Worm (Caenorhabditis elegans): ENCODE results near the gene C50H2.4.
A peak's percentile ranks its signal among the peaks of the same experiment; 100 is the strongest.

C50H2.4 gene

DNA sequence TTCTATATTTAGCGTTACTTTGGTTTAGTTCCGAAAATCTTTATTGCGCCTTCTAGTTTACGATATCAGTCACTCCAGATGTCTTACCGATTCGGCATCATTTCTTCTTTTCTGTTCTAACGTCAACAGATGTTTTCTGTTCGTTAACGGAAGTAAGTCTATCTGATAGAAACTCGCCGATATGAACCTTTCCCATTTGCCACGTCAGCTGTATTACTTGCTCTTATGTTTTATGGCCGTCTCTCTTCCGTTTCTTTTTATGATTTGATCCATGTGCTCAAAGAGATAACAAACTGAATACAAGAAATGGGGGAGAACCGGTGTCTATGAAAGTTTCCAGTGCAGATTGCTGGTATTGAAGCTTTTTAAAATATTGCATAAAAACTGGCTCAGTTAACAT lies 37.4 kb upstream of the C50H2.4 start, which contains the start of gene srab-26:
srab-26 (minus strand) TSS at position 101 of the 400 bp plus-strand sequence.
- TF ChIP-seq somi-1 (GFP tag; optimal IDR thresholded peaks at IDR 0.05): no peak
- no peak for TF ChIP-seq gei-17 (GFP tag; optimal IDR thresholded peaks at IDR 0.05)
- TF ChIP-seq zim-3 (tag; optimal IDR thresholded peaks at IDR 0.05): no peak
- TF ChIP-seq madf-10 (tag; optimal IDR thresholded peaks at IDR 0.05): no peak
- TF ChIP-seq ztf-18 (tag; optimal IDR thresholded peaks at IDR 0.05): no peak
- TF ChIP-seq fkh-3 (tag; optimal IDR thresholded peaks at IDR 0.05): no peak
- TF ChIP-seq C06A6.2 (GFP tag; conservative IDR thresholded peaks at IDR 0.05): no peak
- TF ChIP-seq F33H1.4 (GFP tag; IDR thresholded peaks at IDR 0.05): no peak
- no peak for TF ChIP-seq ztf-25 (GFP tag; IDR thresholded peaks at IDR 0.05)
- no peak for TF ChIP-seq pha-4 (tag; optimal IDR thresholded peaks at IDR 0.05)
- TF ChIP-seq lin-35 (GFP tag; optimal IDR thresholded peaks at IDR 0.05): no peak
- no peak for TF ChIP-seq attf-5 (GFP tag; optimal IDR thresholded peaks at IDR 0.05)
- TF ChIP-seq F52B5.7 (tag; optimal IDR thresholded peaks at IDR 0.05): no peak
- no peak for TF ChIP-seq bed-1 (GFP tag; IDR thresholded peaks at IDR 0.05)
- TF ChIP-seq ztf-28 (GFP tag; IDR thresholded peaks at IDR 0.05): no peak
- no peak for TF ChIP-seq hlh-12 (tag; optimal IDR thresholded peaks at IDR 0.05)
- TF ChIP-seq ceh-79 (tag; optimal IDR thresholded peaks at IDR 0.05): no peak
- TF ChIP-seq chd-7 (tag; optimal IDR thresholded peaks at IDR 0.05): no peak

DNA sequence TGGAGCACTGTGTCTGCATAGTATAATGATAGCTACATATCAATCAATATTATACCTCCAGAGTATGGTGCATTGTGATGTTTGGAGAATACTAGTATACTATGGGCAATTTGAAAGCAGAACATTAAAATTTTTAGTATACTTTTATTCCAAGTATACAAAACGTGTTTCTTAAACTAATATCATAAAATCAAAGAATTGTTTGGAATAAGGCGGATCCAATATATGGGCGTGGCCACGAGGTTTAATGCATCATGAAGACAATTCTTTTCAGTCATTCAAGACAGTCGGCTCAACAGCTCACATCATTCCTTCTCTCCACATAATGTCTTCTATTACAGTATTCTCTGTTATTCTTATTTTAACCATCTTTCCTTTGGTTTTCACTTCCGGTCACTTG lies 36.9 kb upstream of the C50H2.4 start, which contains the start of gene sdz-31:
sdz-31 (plus strand) TSS at position 301 of the 400 bp plus-strand sequence.
- TF ChIP-seq chd-7 (tag; optimal IDR thresholded peaks at IDR 0.05) (no peak), madf-3 (GFP tag; IDR thresholded peaks at IDR 0.05) (no peak), lag-1 (GFP tag; IDR thresholded peaks at IDR 0.05) (no peak), lin-40 (tag; optimal IDR thresholded peaks at IDR 0.05) (no peak), B0035.1 (tag; optimal IDR thresholded peaks at IDR 0.05) (no peak), egrh-3 (GFP tag; IDR thresholded peaks at IDR 0.05) (no peak), lsy-27 (tag; optimal IDR thresholded peaks at IDR 0.05; ENCODE audit: borderline replicate concordance, insufficient read depth) (no peak), lir-1 (GFP tag; conservative IDR thresholded peaks at IDR 0.05) (no peak)

DNA sequence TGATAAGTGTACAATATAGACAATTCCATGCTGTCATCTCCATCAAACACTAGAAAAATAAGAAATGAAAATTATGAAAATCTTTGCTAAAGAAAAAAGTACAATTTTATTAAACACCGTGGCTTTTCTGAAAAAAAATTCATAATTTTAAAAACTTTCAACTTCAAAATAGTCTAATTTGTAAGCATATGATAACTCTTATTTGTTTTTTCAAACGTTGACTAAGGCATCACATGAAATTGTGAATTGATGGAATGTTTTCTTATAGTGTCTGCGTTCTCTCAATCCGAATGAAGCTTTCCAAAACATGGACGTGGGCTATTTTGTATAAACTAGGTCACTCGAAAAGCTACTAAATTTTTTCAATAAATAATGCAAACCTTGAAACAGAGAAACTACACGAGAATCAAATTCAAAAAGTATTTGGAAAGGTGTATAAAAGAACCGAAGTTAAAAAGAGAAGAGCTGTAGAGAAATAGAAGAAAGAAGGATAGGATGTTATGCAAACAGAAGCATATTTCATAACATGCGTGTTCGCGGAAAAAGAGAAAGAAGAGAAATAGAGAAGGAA lies 30.8 kb upstream of the C50H2.4 start, which contains the start of gene clp-9:
clp-9 (minus strand) TSS at position 51 of the 571 bp plus-strand sequence.
- TF ChIP-seq tbp1 (GFP tag; optimal IDR thresholded peaks at IDR 0.05) (no peak), dpl-1 (GFP tag; optimal IDR thresholded peaks at IDR 0.05) (no peak), ekl-4 (GFP tag; IDR thresholded peaks at IDR 0.05) (no peak), snpc-1.1 (tag; optimal IDR thresholded peaks at IDR 0.05; ENCODE audit: insufficient read depth) (no peak), sdz-38 (tag; optimal IDR thresholded peaks at IDR 0.05) (no peak), F49E8.2 (tag; optimal IDR thresholded peaks at IDR 0.05; ENCODE audit: insufficient read depth) (no peak), F57C9.4 (tag; optimal IDR thresholded peaks at IDR 0.05) (no peak), F39B2.1 (GFP tag; IDR thresholded peaks at IDR 0.05) (no peak)

DNA sequence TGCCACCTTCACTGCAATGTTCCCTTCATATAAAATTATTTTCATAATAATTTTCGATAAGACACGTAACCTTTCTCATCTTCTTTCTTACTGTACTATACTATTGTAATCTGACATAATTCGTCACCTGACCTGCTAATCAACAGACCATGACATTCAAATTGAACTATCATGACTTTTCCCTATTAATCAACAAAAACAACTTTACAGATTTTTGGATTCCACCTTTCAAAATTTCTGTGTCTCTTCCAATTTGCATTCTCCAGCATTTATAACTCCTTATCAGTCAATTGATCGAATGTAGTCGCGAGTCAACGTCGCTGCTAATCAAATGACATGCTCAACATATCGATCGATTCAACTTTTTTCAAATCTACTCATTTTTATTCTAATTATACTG lies 27.1 kb upstream of the C50H2.4 start, which contains the start of gene fshr-1:
fshr-1 (plus strand) TSS at position 209 of the 400 bp plus-strand sequence.
- TF ChIP-seq ets-4 (GFP tag; optimal IDR thresholded peaks at IDR 0.05) (no peak), C06A6.2 (GFP tag; conservative IDR thresholded peaks at IDR 0.05) (no peak), unc-62 (GFP tag; optimal IDR thresholded peaks at IDR 0.05) (peak; percentile 61), nhr-80 (tag; optimal IDR thresholded peaks at IDR 0.05) (peak; percentile 59), let-607 (tag; optimal IDR thresholded peaks at IDR 0.05) (peak in 1 of 2 experiments; percentile 4), Y67H2A.10 (GFP tag; conservative IDR thresholded peaks at IDR 0.05) (no peak), tbp1 (GFP tag; optimal IDR thresholded peaks at IDR 0.05) (no peak)

Data from whole organism, young adult.